Fruit fly (Drosophila melanogaster) whole organism, prepupa: ENCODE data around the gene CG14130.
A peak's percentile ranks its signal among the peaks of the same experiment; 100 is the strongest.

Experiments used
- Blimp-1 ChIP-seq: fragments of 200-800 bp; sonication (Bioruptor generic); optimal IDR thresholded peaks from 3 replicates; lab custom pipeline; 2017; ENCODE audit warnings: missing biosample characterization, missing genetic modification characterization, mild to moderate bottlenecking, moderate library complexity, missing genetic modification reagents
- CG10631 ChIP-seq: fragments of 200-800 bp; sonication (Bioruptor generic); optimal IDR thresholded peaks from 2 replicates; lab custom pipeline; 2016; ENCODE audit warnings: missing biosample characterization, missing genetic modification characterization
- CG11294 ChIP-seq: fragments of 200-800 bp; sonication (Bioruptor generic); IDR thresholded peaks from 2 replicates; pipeline ENCODE4 v1.3.6; 2022; ENCODE audit warnings: missing biosample characterization, missing genetic modification characterization
- CG11762 ChIP-seq: fragments of 200-800 bp; sonication (Bioruptor generic); optimal IDR thresholded peaks from 3 replicates; lab custom pipeline; 2016; ENCODE audit warnings: missing biosample characterization, missing genetic modification characterization; ENCODE audit not compliant: insufficient read depth
- CG15336 ChIP-seq: fragments of 200-800 bp; sonication (Bioruptor generic); IDR thresholded peaks from 2 replicates; pipeline ENCODE4 v1.3.6; 2022; ENCODE audit warnings: missing biosample characterization, missing genetic modification characterization
- CG1621 ChIP-seq: fragments of 200-800 bp; sonication (Bioruptor generic); optimal IDR thresholded peaks from 3 replicates; lab custom pipeline; 2018; ENCODE audit warnings: missing biosample characterization, mild to moderate bottlenecking, missing genetic modification characterization
- CG16779 ChIP-seq: fragments of 200-800 bp; sonication (Bioruptor generic); optimal IDR thresholded peaks from 3 replicates; lab custom pipeline; 2017; ENCODE audit warnings: missing biosample characterization, mild to moderate bottlenecking, missing genetic modification characterization
- CG31627 ChIP-seq: fragments of 200-800 bp; sonication (Bioruptor generic); optimal IDR thresholded peaks from 3 replicates; lab custom pipeline; 2016; ENCODE audit warnings: missing biosample characterization, missing genetic modification characterization
- CG32006 ChIP-seq: fragments of 200-800 bp; sonication (Bioruptor generic); optimal IDR thresholded peaks from 3 replicates; lab custom pipeline; 2017; ENCODE audit warnings: missing biosample characterization, mild to moderate bottlenecking, missing genetic modification characterization
- CG34406 ChIP-seq: fragments of 200-800 bp; sonication (Bioruptor generic); optimal IDR thresholded peaks from 3 replicates; lab custom pipeline; 2016; ENCODE audit warnings: missing biosample characterization, missing genetic modification characterization
- CG3919 ChIP-seq: fragments of 200-800 bp; sonication (Bioruptor generic); optimal IDR thresholded peaks from 3 replicates; lab custom pipeline; 2016; ENCODE audit warnings: missing biosample characterization, missing genetic modification characterization
- CG6163 ChIP-seq: fragments of 200-800 bp; sonication (Bioruptor generic); IDR thresholded peaks from 3 replicates; pipeline ENCODE4 v1.3.6; 2022; ENCODE audit warnings: missing biosample characterization, missing genetic modification characterization
- CG6276 ChIP-seq: fragments of 200-800 bp; sonication (Bioruptor generic); optimal IDR thresholded peaks from 2 replicates; lab custom pipeline; 2017; ENCODE audit warnings: missing biosample characterization, mild to moderate bottlenecking, missing genetic modification characterization
- CG6792 ChIP-seq: fragments of 200-800 bp; sonication (Bioruptor generic); optimal IDR thresholded peaks from 3 replicates; lab custom pipeline; 2016; ENCODE audit warnings: missing biosample characterization, missing genetic modification characterization
- CG6808 ChIP-seq: fragments of 200-800 bp; sonication (Bioruptor generic); optimal IDR thresholded peaks from 3 replicates; lab custom pipeline; 2017; ENCODE audit warnings: missing biosample characterization, missing genetic modification characterization, mild to moderate bottlenecking, moderate library complexity, missing genetic modification reagents
- CG6854 ChIP-seq: fragments of 200-800 bp; sonication (Bioruptor generic); optimal IDR thresholded peaks from 2 replicates; lab custom pipeline; 2017; ENCODE audit warnings: missing biosample characterization, mild to moderate bottlenecking, missing genetic modification characterization
- CG7368 ChIP-seq: fragments of 200-800 bp; sonication (Bioruptor generic); optimal IDR thresholded peaks from 3 replicates; lab custom pipeline; 2016; ENCODE audit warnings: missing biosample characterization, missing genetic modification characterization
- CG8119 ChIP-seq: fragments of 200-800 bp; sonication (Bioruptor generic); IDR thresholded peaks from 3 replicates; pipeline ENCODE4 v1.3.6; 2022; ENCODE audit warnings: missing biosample characterization, missing genetic modification characterization
- CG8632 ChIP-seq: fragments of 200-800 bp; sonication (Bioruptor generic); optimal IDR thresholded peaks from 3 replicates; lab custom pipeline; 2016; ENCODE audit warnings: missing biosample characterization, missing genetic modification characterization
- CG9139 ChIP-seq: fragments of 200-800 bp; sonication (Bioruptor generic); optimal IDR thresholded peaks from 3 replicates; lab custom pipeline; 2017; ENCODE audit warnings: missing biosample characterization, mild to moderate bottlenecking, missing genetic modification characterization
- Eip75B ChIP-seq: fragments of 200-800 bp; sonication (Bioruptor generic); optimal IDR thresholded peaks from 3 replicates; lab custom pipeline; 2016; ENCODE audit warnings: missing biosample characterization, missing genetic modification characterization
- Eip78C ChIP-seq: fragments of 200-800 bp; sonication (Bioruptor generic); peaks from one replicate; lab custom pipeline; 2016; ENCODE audit warnings: missing biosample characterization, missing genetic modification characterization
- Ets96B ChIP-seq: fragments of 200-800 bp; optimal IDR thresholded peaks from 2 replicates; lab custom pipeline; 2019; ENCODE audit warnings: missing biosample characterization, mild to moderate bottlenecking, missing genetic modification characterization, moderate library complexity
- Gug ChIP-seq: fragments of 200-800 bp; sonication (Bioruptor generic); IDR thresholded peaks from 2 replicates; pipeline ENCODE4 v1.3.6; 2022; ENCODE audit warnings: missing biosample characterization, missing genetic modification characterization
- Hr38 ChIP-seq: sonication (Bioruptor generic); optimal IDR thresholded peaks from 2 replicates; lab custom pipeline; 2016; ENCODE audit warnings: missing biosample characterization, missing genetic modification characterization
- Hr39 ChIP-seq: fragments of 200-800 bp; sonication (Bioruptor generic); optimal IDR thresholded peaks from 2 replicates; lab custom pipeline; 2016; ENCODE audit warnings: missing biosample characterization, missing genetic modification characterization
- Hr4 ChIP-seq: fragments of 200-800 bp; sonication (Bioruptor generic); optimal IDR thresholded peaks from 3 replicates; lab custom pipeline; 2016; ENCODE audit warnings: missing biosample characterization, missing genetic modification characterization
- Lpt ChIP-seq: fragments of 200-800 bp; sonication (Bioruptor generic); optimal IDR thresholded peaks from 3 replicates; lab custom pipeline; 2016; ENCODE audit warnings: missing biosample characterization, missing genetic modification characterization
- Met ChIP-seq: fragments of 200-800 bp; sonication (Bioruptor generic); optimal IDR thresholded peaks from 3 replicates; lab custom pipeline; 2016; ENCODE audit warnings: missing biosample characterization, missing genetic modification characterization
- OdsH ChIP-seq: fragments of 200-800 bp; sonication (Bioruptor generic); optimal IDR thresholded peaks from 3 replicates; lab custom pipeline; 2016; ENCODE audit warnings: missing biosample characterization, missing genetic modification characterization
- Smox ChIP-seq: fragments of 200-800 bp; sonication (Bioruptor generic); optimal IDR thresholded peaks from 3 replicates; lab custom pipeline; 2016; ENCODE audit warnings: missing biosample characterization, missing genetic modification characterization
- Sox102F ChIP-seq: fragments of 200-800 bp; sonication (Bioruptor generic); optimal IDR thresholded peaks from 2 replicates; lab custom pipeline; 2016; ENCODE audit warnings: missing biosample characterization, mild to moderate bottlenecking, missing genetic modification characterization
- Sox14 ChIP-seq: fragments of 200-800 bp; sonication (Bioruptor generic); optimal IDR thresholded peaks from 3 replicates; lab custom pipeline; 2016; ENCODE audit warnings: missing biosample characterization, missing genetic modification characterization
- Sox15 ChIP-seq: fragments of 200-800 bp; sonication (Bioruptor generic); optimal IDR thresholded peaks from 3 replicates; lab custom pipeline; 2016; ENCODE audit warnings: missing biosample characterization, missing genetic modification characterization
- achi ChIP-seq: fragments of 200-800 bp; sonication (Bioruptor generic); optimal IDR thresholded peaks from 3 replicates; lab custom pipeline; 2016; ENCODE audit warnings: missing biosample characterization, missing genetic modification characterization
- acj6 ChIP-seq: fragments of 200-800 bp; sonication (Bioruptor generic); optimal IDR thresholded peaks from 3 replicates; lab custom pipeline; 2016; ENCODE audit warnings: missing biosample characterization, missing genetic modification characterization
- cyc ChIP-seq: fragments of 200-800 bp; sonication (Bioruptor generic); optimal IDR thresholded peaks from 3 replicates; lab custom pipeline; 2016; ENCODE audit warnings: missing biosample characterization, missing genetic modification characterization
- dac ChIP-seq: fragments of 200-800 bp; sonication (Bioruptor generic); optimal IDR thresholded peaks from 2 replicates; lab custom pipeline; 2017; ENCODE audit warnings: missing biosample characterization, mild to moderate bottlenecking, missing genetic modification characterization
- eg ChIP-seq: fragments of 200-800 bp; sonication (Bioruptor generic); IDR thresholded peaks from 3 replicates; pipeline ENCODE4 v1.3.6; 2022; ENCODE audit warnings: missing biosample characterization, missing genetic modification characterization
- esn ChIP-seq: fragments of 200-800 bp; sonication (Bioruptor generic); optimal IDR thresholded peaks from 2 replicates; lab custom pipeline; 2016; ENCODE audit warnings: missing biosample characterization, mild to moderate bottlenecking, missing genetic modification characterization, moderate library complexity
- fd59A ChIP-seq: fragments of 200-800 bp; sonication (Bioruptor generic); optimal IDR thresholded peaks from 2 replicates; lab custom pipeline; 2017; ENCODE audit warnings: missing biosample characterization, mild to moderate bottlenecking, missing genetic modification characterization, missing genetic modification reagents
- fd85E ChIP-seq: fragments of 200-800 bp; sonication (Bioruptor generic); optimal IDR thresholded peaks from 3 replicates; lab custom pipeline; 2016; ENCODE audit warnings: missing biosample characterization, missing genetic modification characterization
- lz ChIP-seq: fragments of 200-800 bp; sonication (Bioruptor generic); optimal IDR thresholded peaks from 3 replicates; lab custom pipeline; 2016; ENCODE audit warnings: missing biosample characterization, missing genetic modification characterization
- net ChIP-seq: fragments of 200-800 bp; sonication (Bioruptor generic); optimal IDR thresholded peaks from 3 replicates; lab custom pipeline; 2016; ENCODE audit warnings: missing biosample characterization, missing genetic modification characterization
- pdm3 ChIP-seq: fragments of 200-800 bp; sonication (Bioruptor generic); optimal IDR thresholded peaks from 3 replicates; lab custom pipeline; 2016; ENCODE audit warnings: missing biosample characterization, missing genetic modification characterization
- spab ChIP-seq: fragments of 200-800 bp; sonication (Bioruptor generic); optimal IDR thresholded peaks from 2 replicates; lab custom pipeline; 2017; ENCODE audit warnings: missing biosample characterization, mild to moderate bottlenecking, missing genetic modification characterization, missing genetic modification reagents
- ss ChIP-seq, 2 experiments: fragments of 200-800 bp; sonication (Bioruptor generic); optimal IDR thresholded peaks; 2 replicates in 1 of 2; 3 replicates in 1 of 2; lab custom pipeline; 2017 to 2018; ENCODE audit warnings: mild to moderate bottlenecking in 2 of 2, missing biosample characterization in 2 of 2, missing genetic modification characterization in 2 of 2, moderate library complexity in 1 of 2
- svp ChIP-seq: fragments of 200-800 bp; sonication (Bioruptor generic); peaks from one replicate; lab custom pipeline; 2016; ENCODE audit warnings: missing biosample characterization, missing genetic modification characterization
- topi ChIP-seq: fragments of 200-800 bp; sonication (Bioruptor generic); optimal IDR thresholded peaks from 3 replicates; lab custom pipeline; 2016; ENCODE audit warnings: missing biosample characterization, missing genetic modification characterization
- vri ChIP-seq: fragments of 200-800 bp; sonication (Bioruptor generic); optimal IDR thresholded peaks from 3 replicates; lab custom pipeline; 2016; ENCODE audit warnings: missing biosample characterization, mild to moderate bottlenecking, missing genetic modification characterization

CG14130 gene

DNA sequence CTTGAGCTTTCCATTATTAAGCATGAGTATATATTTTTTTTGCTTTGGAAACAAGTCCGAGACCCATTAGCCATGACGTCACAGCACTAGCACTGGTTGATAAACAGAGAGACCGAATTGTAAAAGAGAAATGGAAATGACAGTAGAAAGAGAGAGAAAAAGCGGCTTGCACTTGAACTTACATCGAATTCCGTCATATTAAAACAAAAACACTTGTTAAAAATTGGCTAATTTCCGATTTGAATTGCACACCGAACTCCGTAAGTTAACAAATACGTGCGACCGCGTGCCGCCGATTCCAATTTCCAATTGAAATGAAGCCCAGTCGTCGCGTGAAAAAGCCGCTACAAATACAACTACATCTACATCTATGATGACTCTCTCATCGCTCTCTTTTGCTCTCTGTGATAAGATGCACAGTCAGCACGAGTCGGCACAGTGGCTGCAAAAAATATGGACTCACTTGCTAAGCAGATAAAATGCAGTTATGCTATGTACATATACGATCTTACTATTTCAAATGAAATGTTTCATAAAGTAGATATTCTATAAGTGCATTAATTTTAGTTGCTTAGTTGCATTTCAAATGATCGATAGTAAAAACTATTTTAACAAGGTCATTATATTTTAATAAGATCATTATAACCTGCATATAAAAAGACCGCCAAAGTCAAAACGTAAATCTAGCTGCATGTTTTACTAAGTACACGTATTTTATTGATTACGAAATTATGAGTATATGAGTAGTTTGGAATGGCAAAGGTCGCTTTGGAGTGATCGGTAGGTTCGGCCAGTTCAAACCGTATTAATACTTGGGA lies 4.6 kb downstream of the CG14130 start:
- TF ChIP-seq spab (GFP tag; lab: Kevin White, UChicago) (no peak), CG6163 (GFP tag; lab: Robert Waterston, UW) (peak; percentile 70; the same call in 2 of the 3 replicates), CG3919 (GFP tag; lab: Kevin White, UChicago) (no peak), Hr4 (GFP tag; lab: Kevin White, UChicago) (peak; percentile 43), Hr38 (GFP tag; lab: Kevin White, UChicago) (no peak), cyc (GFP tag; lab: Kevin White, UChicago) (no peak), Sox14 (peak; percentile 44), CG16779 (tag; lab: Kevin White, UChicago) (no peak), achi (GFP tag; lab: Kevin White, UChicago) (peak; percentile 38), vri (peak; percentile 59), CG32006 (GFP tag; lab: Kevin White, UChicago) (no peak), Ets96B (tag; lab: Kevin White, UChicago) (peak; percentile 5), Gug (GFP tag; lab: Robert Waterston, UW) (no peak), eg (GFP tag; lab: Robert Waterston, UW) (peak; percentile 61; the same call in 2 of the 3 replicates), fd59A (GFP tag; lab: Kevin White, UChicago) (no peak), net (GFP tag; lab: Kevin White, UChicago) (peak; percentile 58), CG10631 (GFP tag; lab: Kevin White, UChicago) (no peak), CG1621 (tag; lab: Kevin White, UChicago) (no peak), CG11762 (GFP tag; lab: Kevin White, UChicago) (peak; percentile 4), Met (GFP tag; lab: Kevin White, UChicago) (no peak), Lpt (peak; percentile 25), lz (peak; percentile 38), svp (no peak), CG6808 (GFP tag; lab: Kevin White, UChicago) (peak; percentile 57), Smox (GFP tag; lab: Kevin White, UChicago) (peak; percentile 40), esn (peak; percentile 57), Eip75B (GFP tag; lab: Kevin White, UChicago) (no peak), ss (GFP tag; optimal IDR thresholded peaks at IDR 0.05; lab: Kevin White, UChicago) (no peak), CG11294 (GFP tag; lab: Robert Waterston, UW) (peak; percentile 27; the same call in 1 of the 2 replicates), dac (GFP tag; lab: Kevin White, UChicago) (no peak), Eip78C (GFP tag; lab: Kevin White, UChicago) (peak; percentile 64), Blimp-1 (GFP tag; lab: Kevin White, UChicago) (no peak), Sox15 (no peak), CG31627 (GFP tag; lab: Kevin White, UChicago) (peak; percentile 33), CG6854 (GFP tag; lab: Kevin White, UChicago) (peak; percentile 40), fd85E (GFP tag; lab: Kevin White, UChicago) (peak; percentile 30), CG6792 (GFP tag; lab: Kevin White, UChicago) (peak; percentile 20), CG8632 (peak; percentile 6), Hr39 (GFP tag; lab: Kevin White, UChicago) (peak; percentile 38), CG34406 (GFP tag; lab: Kevin White, UChicago) (peak; percentile 14), CG15336 (GFP tag; lab: Robert Waterston, UW) (peak; percentile 50), acj6 (GFP tag; lab: Kevin White, UChicago) (peak; percentile 24), topi (GFP tag; lab: Kevin White, UChicago) (peak; percentile 3), CG8119 (GFP tag; lab: Robert Waterston, UW) (peak; percentile 27; the same call in 2 of the 3 replicates), pdm3 (GFP tag; lab: Kevin White, UChicago) (peak; percentile 43), Sox102F (GFP tag; lab: Kevin White, UChicago) (peak; percentile 63), OdsH (GFP tag; lab: Kevin White, UChicago) (no peak), CG7368 (GFP tag; lab: Kevin White, UChicago) (no peak), CG9139 (GFP tag; lab: Kevin White, UChicago) (no peak), CG6276 (GFP tag; lab: Kevin White, UChicago) (no peak)
